Fruit fly (Drosophila melanogaster) whole organism, adult: ENCODE results near the gene CG32248.

Source experiments
- CG11617 ChIP-seq: fragments of 200-800 bp; sonication (Bioruptor generic); optimal IDR thresholded peaks from 2 replicates; lab custom pipeline; 2017; ENCODE audit warnings: mild to moderate bottlenecking, missing biosample characterization, missing genetic modification reagents, missing genetic modification characterization
- CG12768 ChIP-seq: fragments of 200-800 bp; sonication (Bioruptor generic); optimal IDR thresholded peaks from 2 replicates; lab custom pipeline; 2017; ENCODE audit warnings: missing biosample characterization, missing genetic modification characterization, mild to moderate bottlenecking, moderate library complexity, missing genetic modification reagents
- CG1620 ChIP-seq: fragments of 200-800 bp; sonication (Bioruptor generic); optimal IDR thresholded peaks from 2 replicates; lab custom pipeline; 2016; ENCODE audit warnings: missing biosample characterization, missing genetic modification characterization
- CG5204 ChIP-seq: fragments of 200-800 bp; sonication (Bioruptor generic); optimal IDR thresholded peaks from 2 replicates; lab custom pipeline; 2016; ENCODE audit warnings: missing biosample characterization, missing genetic modification characterization
- CG7045 ChIP-seq: fragments of 200-800 bp; sonication (Bioruptor generic); optimal IDR thresholded peaks from 2 replicates; lab custom pipeline; 2017; ENCODE audit warnings: missing biosample characterization, mild to moderate bottlenecking, missing genetic modification characterization
- bab1 ChIP-seq: fragments of 200-800 bp; sonication (Bioruptor generic); optimal IDR thresholded peaks from 3 replicates; lab custom pipeline; 2019; ENCODE audit warnings: missing biosample characterization, mild to moderate bottlenecking, missing genetic modification characterization, moderate library complexity
- cic ChIP-seq: fragments of 200-800 bp; sonication (Bioruptor generic); optimal IDR thresholded peaks from 2 replicates; lab custom pipeline; 2017; ENCODE audit warnings: missing biosample characterization, mild to moderate bottlenecking, missing genetic modification characterization, moderate library complexity
- kay ChIP-seq: fragments of 200-800 bp; sonication (Bioruptor generic); peaks from one replicate; lab custom pipeline; 2016; ENCODE audit warnings: missing biosample characterization, missing genetic modification characterization, borderline replicate concordance
- tj ChIP-seq: fragments of 200-800 bp; sonication (Bioruptor generic); optimal IDR thresholded peaks from 3 replicates; lab custom pipeline; 2017; ENCODE audit warnings: missing biosample characterization, mild to moderate bottlenecking, missing genetic modification characterization, moderate library complexity

dm6 chr3L:4494603-4495002 lies 23.1 kb downstream of the CG32248 start:
- TF ChIP-seq CG12768 (GFP tag; lab: Kevin White, UChicago): no peak
- no peak for TF ChIP-seq CG7045 (GFP tag; lab: Kevin White, UChicago)
- no peak for TF ChIP-seq kay (GFP tag; lab: Kevin White, UChicago)
- TF ChIP-seq CG1620 (GFP tag; lab: Kevin White, UChicago): no peak
- no peak for TF ChIP-seq tj
- TF ChIP-seq cic (GFP tag; lab: Kevin White, UChicago): no peak
- TF ChIP-seq bab1: no peak
- TF ChIP-seq CG5204 (GFP tag; lab: Kevin White, UChicago): no peak
- TF ChIP-seq CG11617: no peak
